Fruit fly (Drosophila melanogaster): Measurements from ENCODE around the gene dob.

dm6 chrX:15095942-15096341, 29.1 kb downstream of the dob start, which contains the start of gene CG9072:
- TF ChIP-seq Myc (optimal IDR thresholded peaks at IDR 0.05) (no peak), h (GFP tag; optimal IDR thresholded peaks at IDR 0.05) (no peak), Dfd (GFP tag; optimal IDR thresholded peaks at IDR 0.05) (no peak), pan (optimal IDR thresholded peaks at IDR 0.05) (no peak), Abd-B (GFP tag; optimal IDR thresholded peaks at IDR 0.05) (no peak), GATAd (GFP tag; optimal IDR thresholded peaks at IDR 0.05) (no peak), Hr78 (GFP tag; optimal IDR thresholded peaks at IDR 0.05) (no peak), HLH106 (tag; optimal IDR thresholded peaks at IDR 0.05) (no peak), Hnf4 (GFP tag; optimal IDR thresholded peaks at IDR 0.05) (no peak)
